Worm (Caenorhabditis elegans) whole organism, L1 larva: Measurements from ENCODE around the gene C47A4.5.

Source experiments
- C04F5.9 ChIP-seq: sonication (generic microtip); optimal IDR thresholded peaks from 2 replicates; lab custom pipeline; 2016; ENCODE audit warnings: missing genetic modification characterization, missing compliant biosample characterization
- F16B12.6 ChIP-seq: fragments of 150-350 bp; optimal IDR thresholded peaks from 2 replicates; lab custom pipeline; 2014; ENCODE audit warnings: missing biosample characterization, missing genetic modification characterization
- Y116A8C.19 ChIP-seq: sonication (generic microtip); optimal IDR thresholded peaks from 2 replicates; lab custom pipeline; 2016; ENCODE audit warnings: missing compliant biosample characterization, missing genetic modification characterization, borderline replicate concordance
- aly-2 ChIP-seq: fragments of 150-350 bp; optimal IDR thresholded peaks from 2 replicates; lab custom pipeline; 2014; ENCODE audit warnings: missing biosample characterization, missing genetic modification characterization
- ama-1 ChIP-seq: fragments of 150-350 bp; optimal IDR thresholded peaks from 2 replicates; lab custom pipeline; 2014
- blmp-1 ChIP-seq: fragments of 150-350 bp; optimal IDR thresholded peaks from 2 replicates; lab custom pipeline; 2014; ENCODE audit warnings: missing biosample characterization, missing genetic modification characterization
- ceh-82 ChIP-seq, 3 experiments: fragments of 150-350 bp in 1 of 3; sonication (generic microtip) in 2 of 3; optimal IDR thresholded peaks; 2 replicates each; lab custom pipeline; 2014 to 2017; ENCODE audit warnings: missing biosample characterization in 3 of 3, missing genetic modification characterization in 3 of 3
- ceh-88 ChIP-seq: fragments of 200-800 bp; sonication (Bioruptor generic); IDR thresholded peaks from 2 replicates; pipeline ENCODE4 v1.3.6; 2022; ENCODE audit warnings: missing genetic modification characterization, missing compliant biosample characterization
- dpl-1 ChIP-seq, 3 experiments: fragments of 150-350 bp in 2 of 3; sonication (generic microtip) in 1 of 3; optimal IDR thresholded peaks; 2 replicates each; lab custom pipeline; 2014 to 2017; ENCODE audit warnings: missing biosample characterization in 3 of 3, missing genetic modification characterization in 3 of 3, missing genetic modification reagents in 3 of 3
- dsc-1 ChIP-seq: sonication (generic microtip); optimal IDR thresholded peaks from 2 replicates; lab custom pipeline; 2016; ENCODE audit warnings: mild to moderate bottlenecking, missing genetic modification characterization, missing compliant biosample characterization
- egl-13 ChIP-seq: sonication (generic microtip); optimal IDR thresholded peaks from 2 replicates; lab custom pipeline; 2016; ENCODE audit warnings: missing genotype, missing genetic modification reagents, missing genetic modification characterization, missing compliant biosample characterization
- egl-27 ChIP-seq, 2 experiments: fragments of 150-350 bp in 1 of 2; sonication (generic microtip); optimal IDR thresholded peaks; 3 replicates each; lab custom pipeline; 2017 to 2018; ENCODE audit warnings: missing biosample characterization in 2 of 2, missing genetic modification characterization in 2 of 2, missing genetic modification reagents in 2 of 2
- elt-2 ChIP-seq: sonication (generic microtip); optimal IDR thresholded peaks from 2 replicates; lab custom pipeline; 2016; ENCODE audit warnings: missing genetic modification characterization, mild to moderate bottlenecking, inconsistent platforms, missing compliant biosample characterization, missing genetic modification reagents
- fkh-10 ChIP-seq: sonication (generic microtip); optimal IDR thresholded peaks from 2 replicates; lab custom pipeline; 2017; ENCODE audit warnings: missing biosample characterization, missing genetic modification reagents, missing genetic modification characterization
- fkh-8 ChIP-seq: sonication (generic microtip); optimal IDR thresholded peaks from 2 replicates; lab custom pipeline; 2016; ENCODE audit warnings: mild to moderate bottlenecking, missing genetic modification characterization, missing compliant biosample characterization
- grh-1 ChIP-seq: fragments of 200-800 bp; sonication (Bioruptor generic); IDR thresholded peaks from 2 replicates; pipeline ENCODE4 v1.3.6; 2022; ENCODE audit warnings: missing genetic modification reagents, missing genetic modification characterization, missing compliant biosample characterization
- hlh-17 ChIP-seq: fragments of 200-800 bp; sonication (Bioruptor generic); optimal IDR thresholded peaks from 2 replicates; lab custom pipeline; 2018; ENCODE audit warnings: missing genetic modification characterization, mild to moderate bottlenecking, missing compliant biosample characterization, moderate library complexity, borderline replicate concordance
- hpl-2 ChIP-seq: fragments of 150-350 bp; optimal IDR thresholded peaks from 2 replicates; lab custom pipeline; 2014; ENCODE audit warnings: missing biosample characterization, missing genetic modification reagents, missing genetic modification characterization
- lin-13 ChIP-seq: fragments of 150-350 bp; optimal IDR thresholded peaks from 2 replicates; lab custom pipeline; 2014; ENCODE audit warnings: missing biosample characterization, missing genetic modification reagents, missing genetic modification characterization
- lin-14 ChIP-seq: fragments of 200-800 bp; sonication (Bioruptor generic); optimal IDR thresholded peaks from 2 replicates; lab custom pipeline; 2018; ENCODE audit warnings: mild to moderate bottlenecking, missing genetic modification characterization, moderate library complexity, missing compliant biosample characterization
- lin-15B ChIP-seq: fragments of 150-350 bp; sonication (generic microtip); optimal IDR thresholded peaks from 3 replicates; lab custom pipeline; 2014; ENCODE audit warnings: missing biosample characterization, missing genetic modification characterization
- lin-35 ChIP-seq, 2 experiments: fragments of 150-350 bp; optimal IDR thresholded peaks; 2 replicates each; lab custom pipeline; 2014; ENCODE audit warnings: missing biosample characterization in 2 of 2, missing genetic modification characterization in 2 of 2, missing genetic modification reagents in 2 of 2
- lin-39 ChIP-seq: fragments of 150-350 bp; optimal IDR thresholded peaks from 2 replicates; lab custom pipeline; 2014; ENCODE audit warnings: missing biosample characterization, missing genetic modification reagents, missing genetic modification characterization
- lir-3 ChIP-seq: sonication (generic microtip); optimal IDR thresholded peaks from 2 replicates; lab custom pipeline; 2016; ENCODE audit warnings: mild to moderate bottlenecking, missing genetic modification characterization, moderate library complexity, missing compliant biosample characterization; ENCODE audit not compliant: poor library complexity
- lsy-2 ChIP-seq, 2 experiments: fragments of 150-350 bp; optimal IDR thresholded peaks; 2 replicates each; lab custom pipeline; 2014; ENCODE audit warnings: missing biosample characterization in 2 of 2, missing genetic modification characterization in 2 of 2
- mef-2 ChIP-seq: fragments of 150-350 bp; optimal IDR thresholded peaks from 2 replicates; lab custom pipeline; 2014; ENCODE audit warnings: missing biosample characterization, missing genetic modification characterization
- nhr-20 ChIP-seq: sonication (generic microtip); optimal IDR thresholded peaks from 2 replicates; lab custom pipeline; 2016; ENCODE audit warnings: mild to moderate bottlenecking, missing genetic modification characterization, missing compliant biosample characterization
- nhr-237 ChIP-seq: fragments of 150-350 bp; optimal IDR thresholded peaks from 2 replicates; lab custom pipeline; 2014; ENCODE audit warnings: missing biosample characterization, missing genetic modification characterization
- nhr-47 ChIP-seq: sonication (generic microtip); optimal IDR thresholded peaks from 2 replicates; lab custom pipeline; 2016; ENCODE audit warnings: mild to moderate bottlenecking, missing genetic modification characterization, moderate library complexity, missing compliant biosample characterization
- nhr-84 ChIP-seq: sonication (generic microtip); optimal IDR thresholded peaks from 2 replicates; lab custom pipeline; 2017; ENCODE audit warnings: missing biosample characterization, missing genetic modification characterization
- nhr-85 ChIP-seq: sonication (generic microtip); peaks from one replicate; lab custom pipeline; 2016; ENCODE audit warnings: missing genetic modification characterization, inconsistent platforms, missing compliant biosample characterization
- nhr-90 ChIP-seq: sonication (generic microtip); optimal IDR thresholded peaks from 2 replicates; lab custom pipeline; 2016; ENCODE audit warnings: mild to moderate bottlenecking, missing genetic modification characterization, missing compliant biosample characterization; ENCODE audit not compliant: poor library complexity
- rnt-1 ChIP-seq: sonication (generic microtip); optimal IDR thresholded peaks from 2 replicates; lab custom pipeline; 2016; ENCODE audit warnings: mild to moderate bottlenecking, missing genetic modification characterization, moderate library complexity, missing compliant biosample characterization
- skn-1 ChIP-seq: fragments of 150-350 bp; optimal IDR thresholded peaks from 2 replicates; lab custom pipeline; 2014; ENCODE audit warnings: missing biosample characterization, missing genetic modification characterization
- snu-23 ChIP-seq: sonication (generic microtip); optimal IDR thresholded peaks from 2 replicates; lab custom pipeline; 2016; ENCODE audit warnings: missing genetic modification characterization, missing compliant biosample characterization
- sup-37 ChIP-seq: fragments of 200-800 bp; sonication (Bioruptor generic); optimal IDR thresholded peaks from 2 replicates; lab custom pipeline; 2018; ENCODE audit warnings: mild to moderate bottlenecking, missing genetic modification characterization, missing compliant biosample characterization
- tbx-2 ChIP-seq: sonication (generic microtip); optimal IDR thresholded peaks from 2 replicates; lab custom pipeline; 2016; ENCODE audit warnings: missing genetic modification characterization, missing compliant biosample characterization
- unc-130 ChIP-seq: fragments of 150-350 bp; optimal IDR thresholded peaks from 2 replicates; lab custom pipeline; 2017; ENCODE audit warnings: missing biosample characterization, missing genetic modification characterization, inconsistent platforms
- unc-86 ChIP-seq: sonication (generic microtip); optimal IDR thresholded peaks from 2 replicates; lab custom pipeline; 2016; ENCODE audit warnings: missing genetic modification characterization, missing compliant biosample characterization
- vab-15 ChIP-seq: sonication (generic microtip); optimal IDR thresholded peaks from 2 replicates; lab custom pipeline; 2017; ENCODE audit warnings: missing genotype, mild to moderate bottlenecking, missing genetic modification characterization, missing compliant biosample characterization
- xbp-1 ChIP-seq: sonication (generic microtip); optimal IDR thresholded peaks from 2 replicates; lab custom pipeline; 2016; ENCODE audit warnings: missing genetic modification characterization, missing compliant biosample characterization
- zip-4 ChIP-seq: fragments of 200-800 bp; sonication (Bioruptor generic); optimal IDR thresholded peaks from 2 replicates; lab custom pipeline; 2018; ENCODE audit warnings: mild to moderate bottlenecking, missing genetic modification characterization, moderate library complexity, missing compliant biosample characterization

Gene C47A4.5

DNA sequence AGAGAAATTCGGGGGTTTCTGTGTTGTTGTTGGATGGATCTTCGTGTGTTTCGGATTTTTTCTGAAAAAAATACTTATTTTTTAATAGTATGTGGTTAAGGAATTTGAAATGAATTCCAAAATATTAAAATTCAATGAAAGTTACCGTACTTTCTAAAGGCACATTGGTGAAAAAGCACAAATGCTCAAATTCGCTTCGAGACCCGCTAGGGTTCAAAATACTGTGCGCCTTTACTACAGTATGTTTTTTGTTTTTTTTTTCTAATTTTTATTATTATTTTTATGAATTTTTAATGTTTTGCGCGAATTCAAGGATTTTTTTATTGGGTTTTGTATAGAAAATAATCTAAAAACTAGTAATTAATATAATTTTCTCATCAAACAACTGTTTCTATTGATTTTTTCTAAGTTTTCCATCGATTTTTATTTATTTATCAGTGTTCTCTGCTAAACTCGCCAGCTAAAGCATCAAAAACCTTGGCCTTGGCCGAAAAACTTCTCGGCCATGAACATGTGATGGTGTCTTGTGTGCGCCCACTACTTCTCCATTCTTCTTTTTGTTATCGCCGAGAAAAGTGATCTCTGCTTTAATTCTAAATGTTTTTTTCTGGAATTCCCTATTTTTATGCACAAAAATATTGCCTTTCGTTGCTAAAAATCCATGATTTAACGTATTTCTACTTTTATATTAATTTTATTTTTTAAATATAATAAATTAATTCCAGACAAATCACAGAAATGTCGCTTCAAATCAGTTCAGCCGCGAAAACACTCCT, 37.9 kb downstream of the C47A4.5 start, which contains the start of gene iscu-1 (continued):
- no peak for TF ChIP-seq vab-15 (tag; lab: Kevin White, UChicago)
- peak; percentile 22 for TF ChIP-seq nhr-90 (tag; lab: Kevin White, UChicago)
- TF ChIP-seq lin-35 (GFP tag; optimal IDR thresholded peaks at IDR 0.05; lab: Kevin White, UChicago) = peak; percentile 40 to 59
- peak; percentile 41 for TF ChIP-seq tbx-2 (tag; lab: Kevin White, UChicago)
- no peak for TF ChIP-seq nhr-85
- peak; percentile 21 to 59 (median 49) for TF ChIP-seq dpl-1 (GFP tag; optimal IDR thresholded peaks at IDR 0.05; lab: Kevin White, UChicago)
- peak in 1 of 3 experiments; percentile 38 for TF ChIP-seq ceh-82 (tag; optimal IDR thresholded peaks at IDR 0.05; lab: Kevin White, UChicago)
- TF ChIP-seq lin-13 (GFP tag; lab: Kevin White, UChicago) = peak; percentile 39
- no peak for TF ChIP-seq nhr-84 (tag; lab: Kevin White, UChicago)
- TF ChIP-seq lin-15B (tag; lab: Kevin White, UChicago) = peak; percentile 36
- TF ChIP-seq lir-3 = peak; percentile 77
- TF ChIP-seq fkh-8 (tag; lab: Kevin White, UChicago) = peak; percentile 34
- TF ChIP-seq F16B12.6 (tag; lab: Kevin White, UChicago) = peak; percentile 33
- peak; percentile 42 for TF ChIP-seq skn-1 (tag; lab: Kevin White, UChicago)
- TF ChIP-seq elt-2 = peak; percentile 27
- TF ChIP-seq egl-13 = peak; percentile 16
- TF ChIP-seq rnt-1 (tag; lab: Kevin White, UChicago) = peak; percentile 76
- no peak for TF ChIP-seq grh-1
- peak; percentile 60 to 73 for TF ChIP-seq lsy-2 (tag; optimal IDR thresholded peaks at IDR 0.05; lab: Kevin White, UChicago)

DNA sequence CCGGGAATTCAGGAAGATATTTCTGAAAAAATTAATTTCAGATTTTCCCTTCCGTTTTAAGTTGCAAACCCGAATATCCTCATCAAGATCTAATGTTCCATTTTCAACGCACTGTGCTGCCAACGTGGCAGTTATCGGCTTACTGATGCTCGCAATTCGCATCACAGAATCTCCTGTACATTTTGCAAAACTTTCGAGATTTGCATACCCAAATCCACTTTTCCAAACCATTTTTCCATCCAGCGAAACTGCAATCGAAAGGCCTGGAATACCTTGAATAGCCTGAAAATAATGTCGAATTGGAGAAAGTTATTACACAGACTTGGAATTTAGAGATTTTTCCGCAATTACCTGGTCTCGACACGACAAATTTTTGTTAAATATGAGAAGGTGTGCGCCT, 39.3 kb downstream of the C47A4.5 start:
- TF ChIP-seq nhr-90 (tag; lab: Kevin White, UChicago) (peak; percentile 9), nhr-237 (tag; lab: Kevin White, UChicago) (no peak), xbp-1 (tag; lab: Kevin White, UChicago) (no peak), unc-86 (tag; lab: Kevin White, UChicago) (no peak), elt-2 (peak; percentile 10), fkh-10 (GFP tag; lab: Kevin White, UChicago) (no peak), nhr-85 (peak; percentile 57), ama-1 (no peak), egl-13 (no peak), lin-35 (GFP tag; optimal IDR thresholded peaks at IDR 0.05; lab: Kevin White, UChicago) (peak in 1 of 2 experiments; percentile 1)

DNA sequence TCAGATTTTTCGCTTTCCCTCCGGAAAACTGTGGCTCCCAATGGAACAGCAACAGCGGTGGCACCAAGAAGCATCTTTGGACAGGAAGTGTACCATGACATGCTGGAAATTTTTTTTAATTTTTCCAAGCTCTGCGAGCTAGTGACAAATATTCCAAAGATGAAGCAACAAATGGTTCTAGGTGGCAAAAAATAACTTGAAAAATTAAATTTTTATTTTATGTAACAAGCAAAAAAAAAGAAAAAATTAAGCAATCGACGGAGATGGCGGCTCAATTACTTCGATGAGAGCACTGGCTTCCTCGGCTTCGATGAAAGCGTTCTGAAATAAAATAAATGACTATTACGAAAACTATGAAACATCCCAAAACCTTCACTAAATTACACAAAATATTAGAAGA, 40.0 kb downstream of the C47A4.5 start, which contains the start of gene lact-9:
Gene lact-9, minus strand, starts transcription at position 101 of the 400 bp plus-strand sequence.
- no peak for TF ChIP-seq Y116A8C.19 (tag; lab: Kevin White, UChicago)

- TF ChIP-seq snu-23 (GFP tag; lab: Kevin White, UChicago) (no peak), lsy-2 (tag; optimal IDR thresholded peaks at IDR 0.05; lab: Kevin White, UChicago) (peak in 1 of 2 experiments; percentile 28), aly-2 (no peak), lin-14 (peak; percentile 17), mef-2 (no peak), dpl-1 (GFP tag; optimal IDR thresholded peaks at IDR 0.05; lab: Kevin White, UChicago) (peak in 1 of 3 experiments; percentile 12), hpl-2 (no peak)
Measured at ce11 chrIV:13786690-13787089, 41.2 kb downstream of the C47A4.5 start, which contains the start of gene icap-1. Gene icap-1, minus strand, starts transcription at chrIV:13786961.

- TF ChIP-seq nhr-20 (tag; lab: Kevin White, UChicago) (peak; percentile 44), blmp-1 (tag; lab: Kevin White, UChicago) (peak; percentile 19), lin-39 (tag; lab: Kevin White, UChicago) (no peak), ceh-88 (GFP tag; lab: Robert Waterston, UW) (no peak), Y116A8C.19 (tag; lab: Kevin White, UChicago) (no peak), dsc-1 (peak; percentile 23), lir-3 (no peak), hlh-17 (GFP tag; lab: Kevin White, UChicago) (no peak), lin-35 (GFP tag; optimal IDR thresholded peaks at IDR 0.05; lab: Kevin White, UChicago) (peak; percentile 91 to 97), egl-27 (tag; optimal IDR thresholded peaks at IDR 0.05; lab: Kevin White, UChicago) (no peak), unc-130 (tag; lab: Kevin White, UChicago) (peak; percentile 53), lin-13 (GFP tag; lab: Kevin White, UChicago) (peak; percentile 59), C04F5.9 (tag; lab: Kevin White, UChicago) (peak; percentile 32), zip-4 (GFP tag; lab: Kevin White, UChicago) (no peak), sup-37 (GFP tag; lab: Kevin White, UChicago) (no peak), nhr-47 (peak; percentile 71), unc-86 (tag; lab: Kevin White, UChicago) (peak; percentile 9)
Measured at ce11 chrIV:13788652-13789051, 43.1 kb downstream of the C47A4.5 start, which contains the start of the genes sas-6 and Y45F10D.7. Gene sas-6, minus strand, starts transcription at chrIV:13788731. Gene Y45F10D.7, plus strand, starts transcription at chrIV:13788907.
